Fruit fly (Drosophila melanogaster) whole organism, embryonic: Measurements from ENCODE around the gene CG1738.

Source experiments
- Abd-B ChIP-seq: fragments of 200-800 bp; sonication (Bioruptor generic); optimal IDR thresholded peaks from 2 replicates; lab custom pipeline; 2018; ENCODE audit warnings: missing biosample characterization, mild to moderate bottlenecking, missing genetic modification characterization, moderate library complexity
- Atf-2 ChIP-seq: fragments of 200-800 bp; sonication (Bioruptor generic); optimal IDR thresholded peaks from 2 replicates; lab custom pipeline; 2016; ENCODE audit warnings: missing biosample characterization, missing genetic modification characterization
- CG10147 ChIP-seq: fragments of 200-800 bp; sonication (Bioruptor generic); optimal IDR thresholded peaks from 2 replicates; lab custom pipeline; 2019; ENCODE audit warnings: missing biosample characterization, mild to moderate bottlenecking, missing genetic modification characterization, moderate library complexity
- CG10979 ChIP-seq: fragments of 200-800 bp; sonication (Bioruptor generic); optimal IDR thresholded peaks from 2 replicates; lab custom pipeline; 2018; ENCODE audit warnings: missing biosample characterization, mild to moderate bottlenecking, missing genetic modification characterization, moderate library complexity
- CG12236 ChIP-seq: fragments of 200-800 bp; sonication (Bioruptor generic); optimal IDR thresholded peaks from 2 replicates; lab custom pipeline; 2016; ENCODE audit warnings: missing biosample characterization, missing genetic modification characterization
- CG15479 ChIP-seq: fragments of 200-800 bp; sonication (Bioruptor generic); optimal IDR thresholded peaks from 3 replicates; lab custom pipeline; 2019; ENCODE audit warnings: missing biosample characterization, mild to moderate bottlenecking, missing genetic modification characterization, moderate library complexity
- CG15696 ChIP-seq: fragments of 200-800 bp; sonication (Bioruptor generic); optimal IDR thresholded peaks from 2 replicates; lab custom pipeline; 2019; ENCODE audit warnings: missing biosample characterization, mild to moderate bottlenecking, missing genetic modification characterization, moderate library complexity
- CG1792 ChIP-seq: fragments of 200-800 bp; sonication (Bioruptor generic); optimal IDR thresholded peaks from 2 replicates; lab custom pipeline; 2016; ENCODE audit warnings: missing biosample characterization, missing genetic modification characterization
- CG3163 ChIP-seq: fragments of 200-800 bp; sonication (Bioruptor generic); optimal IDR thresholded peaks from 3 replicates; lab custom pipeline; 2016; ENCODE audit warnings: missing biosample characterization, missing genetic modification characterization
- CG32772 ChIP-seq: fragments of 200-800 bp; sonication (Bioruptor generic); IDR thresholded peaks from 2 replicates; pipeline ENCODE4 v1.3.6; 2022; ENCODE audit warnings: missing biosample characterization, missing genetic modification characterization
- CG3726 ChIP-seq: fragments of 200-800 bp; sonication (Bioruptor generic); IDR thresholded peaks from 3 replicates; pipeline ENCODE4, ENCODE4 v1.3.6; 2022; ENCODE audit warnings: missing biosample characterization, missing genetic modification characterization
- CG4707 ChIP-seq: fragments of 200-800 bp; sonication (Bioruptor generic); optimal IDR thresholded peaks from 2 replicates; lab custom pipeline; 2018; ENCODE audit warnings: missing biosample characterization, mild to moderate bottlenecking, missing genetic modification characterization, moderate library complexity
- CG4854 ChIP-seq: fragments of 200-800 bp; sonication (Bioruptor generic); optimal IDR thresholded peaks from 2 replicates; lab custom pipeline; 2016; ENCODE audit warnings: missing biosample characterization, missing genetic modification characterization, inconsistent platforms
- CG7556 ChIP-seq: fragments of 200-800 bp; sonication (Bioruptor generic); optimal IDR thresholded peaks from 2 replicates; lab custom pipeline; 2017; ENCODE audit warnings: missing biosample characterization, mild to moderate bottlenecking, missing genetic modification characterization
- CG8944 ChIP-seq: fragments of 200-800 bp; sonication (Bioruptor generic); optimal IDR thresholded peaks from 3 replicates; lab custom pipeline; 2016; ENCODE audit warnings: missing biosample characterization, missing genetic modification characterization
- Dbx ChIP-seq: fragments of 200-800 bp; sonication (Bioruptor generic); IDR thresholded peaks from 3 replicates; pipeline ENCODE4 v1.3.6; 2022; ENCODE audit warnings: missing biosample characterization, missing genetic modification characterization
- Dip3 ChIP-seq: fragments of 200-800 bp; sonication (Bioruptor generic); optimal IDR thresholded peaks from 3 replicates; lab custom pipeline; 2016; ENCODE audit warnings: missing biosample characterization, missing genetic modification characterization
- Ets65A ChIP-seq: fragments of 200-800 bp; sonication (Bioruptor generic); peaks from one replicate; lab custom pipeline; 2016; ENCODE audit warnings: missing biosample characterization, missing genetic modification characterization
- Hand ChIP-seq: fragments of 200-800 bp; sonication (Bioruptor generic); optimal IDR thresholded peaks from 2 replicates; lab custom pipeline; 2017; ENCODE audit warnings: mild to moderate bottlenecking, missing biosample characterization, missing genetic modification reagents, missing genetic modification characterization
- Hr51 ChIP-seq, 2 experiments: fragments of 200-800 bp; sonication (Bioruptor generic); optimal IDR thresholded peaks; 2 replicates in 1 of 2; 3 replicates in 1 of 2; lab custom pipeline; 2016 to 2018; ENCODE audit warnings: missing biosample characterization in 2 of 2, missing genetic modification characterization in 2 of 2, mild to moderate bottlenecking in 1 of 2, moderate library complexity in 1 of 2
- Pdp1 ChIP-seq, 2 experiments: fragments of 200-800 bp; sonication (Bioruptor generic); optimal IDR thresholded peaks; 3 replicates each; lab custom pipeline; 2016; ENCODE audit warnings: missing biosample characterization in 2 of 2, missing genetic modification characterization in 2 of 2, mild to moderate bottlenecking in 1 of 2, moderate library complexity in 1 of 2
- Rfx ChIP-seq: fragments of 200-800 bp; sonication (Bioruptor generic); IDR thresholded peaks from 2 replicates; pipeline ENCODE4 v1.3.6; 2022; ENCODE audit warnings: missing biosample characterization, missing genetic modification characterization
- Sry-δ ChIP-seq: fragments of 200-800 bp; sonication (Bioruptor generic); optimal IDR thresholded peaks from 2 replicates; lab custom pipeline; 2016; ENCODE audit warnings: missing biosample characterization, missing genetic modification characterization
- Taf1 ChIP-seq: fragments of 200-800 bp; sonication (Bioruptor generic); IDR thresholded peaks from 2 replicates; pipeline ENCODE4 v1.3.6; 2022; ENCODE audit warnings: missing biosample characterization, missing genetic modification characterization
- bowl ChIP-seq: fragments of 200-800 bp; sonication (Bioruptor generic); IDR thresholded peaks from 2 replicates; pipeline ENCODE4 v1.3.6; 2022; ENCODE audit warnings: missing biosample characterization, missing genetic modification characterization
- bsh ChIP-seq, 2 experiments: fragments of 200-800 bp; sonication (Bioruptor generic); optimal IDR thresholded peaks; 2 replicates each; lab custom pipeline; 2017 to 2018; ENCODE audit warnings: mild to moderate bottlenecking in 2 of 2, missing biosample characterization in 2 of 2, missing genetic modification characterization in 2 of 2, moderate library complexity in 1 of 2
- crol ChIP-seq: fragments of 200-800 bp; sonication (Bioruptor generic); IDR thresholded peaks from 2 replicates; pipeline ENCODE4 v1.3.6; 2022; ENCODE audit warnings: missing biosample characterization, missing genetic modification characterization
- crp ChIP-seq, 2 experiments: fragments of 200-800 bp; sonication (Bioruptor generic); optimal IDR thresholded peaks; 2 replicates in 1 of 2; 3 replicates in 1 of 2; lab custom pipeline; 2017; ENCODE audit warnings: missing biosample characterization in 2 of 2, missing genetic modification characterization in 2 of 2, mild to moderate bottlenecking in 1 of 2, moderate library complexity in 1 of 2
- danr ChIP-seq: fragments of 200-800 bp; sonication (Bioruptor generic); IDR thresholded peaks from 2 replicates; pipeline ENCODE4 v1.3.6; 2022; ENCODE audit warnings: missing biosample characterization, missing genetic modification characterization
- emc ChIP-seq: fragments of 200-800 bp; sonication (Bioruptor generic); optimal IDR thresholded peaks from 2 replicates; lab custom pipeline; 2016; ENCODE audit warnings: missing biosample characterization, missing genetic modification characterization
- ewg ChIP-seq: fragments of 200-800 bp; sonication (Bioruptor generic); optimal IDR thresholded peaks from 3 replicates; lab custom pipeline; 2017; ENCODE audit warnings: mild to moderate bottlenecking, missing biosample characterization, missing genetic modification reagents, missing genetic modification characterization
- fd3F ChIP-seq: fragments of 200-800 bp; sonication (Bioruptor generic); optimal IDR thresholded peaks from 2 replicates; lab custom pipeline; 2018; ENCODE audit warnings: missing biosample characterization, mild to moderate bottlenecking, missing genetic modification characterization, moderate library complexity
- ftz-f1 ChIP-seq: fragments of 200-800 bp; sonication (Bioruptor generic); optimal IDR thresholded peaks from 2 replicates; lab custom pipeline; 2016; ENCODE audit warnings: missing biosample characterization, missing genetic modification characterization
- gem ChIP-seq: fragments of 200-800 bp; sonication (Bioruptor generic); optimal IDR thresholded peaks from 2 replicates; lab custom pipeline; 2019; ENCODE audit warnings: missing biosample characterization, mild to moderate bottlenecking, missing genetic modification characterization, moderate library complexity
- her ChIP-seq: fragments of 200-800 bp; sonication (Bioruptor generic); optimal IDR thresholded peaks from 2 replicates; lab custom pipeline; 2016; ENCODE audit warnings: missing biosample characterization, missing genetic modification characterization
- ind ChIP-seq: fragments of 200-800 bp; sonication (Bioruptor generic); optimal IDR thresholded peaks from 3 replicates; lab custom pipeline; 2016; ENCODE audit warnings: missing biosample characterization, missing genetic modification characterization
- lab ChIP-seq: fragments of 200-800 bp; sonication (Bioruptor generic); optimal IDR thresholded peaks from 3 replicates; lab custom pipeline; 2017; ENCODE audit warnings: missing biosample characterization, missing genetic modification characterization, mild to moderate bottlenecking, moderate library complexity, missing genetic modification reagents
- maf-S ChIP-seq: fragments of 200-800 bp; sonication (Bioruptor generic); optimal IDR thresholded peaks from 2 replicates; lab custom pipeline; 2016; ENCODE audit warnings: missing biosample characterization, missing genetic modification characterization
- mld ChIP-seq: fragments of 200-800 bp; sonication (Bioruptor generic); IDR thresholded peaks from 3 replicates; pipeline ENCODE4 v1.3.6; 2022; ENCODE audit warnings: missing biosample characterization, missing genetic modification characterization; ENCODE audit not compliant: partially characterized antibody
- nau ChIP-seq: fragments of 200-800 bp; sonication (Bioruptor generic); optimal IDR thresholded peaks from 3 replicates; lab custom pipeline; 2017; ENCODE audit warnings: missing biosample characterization, mild to moderate bottlenecking, missing genetic modification characterization, missing genetic modification reagents
- onecut ChIP-seq: fragments of 200-800 bp; sonication (Bioruptor generic); IDR thresholded peaks from 2 replicates; pipeline ENCODE4 v1.3.6; 2022; ENCODE audit warnings: missing biosample characterization, missing genetic modification characterization
- salm ChIP-seq: fragments of 200-800 bp; sonication (Bioruptor generic); optimal IDR thresholded peaks from 2 replicates; lab custom pipeline; 2018; ENCODE audit warnings: missing biosample characterization, mild to moderate bottlenecking, missing genetic modification characterization
- sob ChIP-seq: fragments of 200-800 bp; sonication (Bioruptor generic); IDR thresholded peaks from 2 replicates; pipeline ENCODE4 v1.3.6; 2022; ENCODE audit warnings: missing biosample characterization, missing genetic modification characterization
- tap ChIP-seq: fragments of 200-800 bp; optimal IDR thresholded peaks from 3 replicates; lab custom pipeline; 2019; ENCODE audit warnings: missing biosample characterization, mild to moderate bottlenecking, missing genetic modification characterization, moderate library complexity
- tll ChIP-seq, 2 experiments: fragments of 200-800 bp in 1 of 2; fragments of >200 bp in 1 of 2; sonication (Bioruptor generic) in 1 of 2; optimal IDR thresholded peaks; 2 replicates each; lab custom pipeline; 2017 to 2019; ENCODE audit warnings: missing biosample characterization in 2 of 2, missing genetic modification characterization in 2 of 2, mild to moderate bottlenecking in 1 of 2, moderate library complexity in 1 of 2
- trh ChIP-seq: fragments of 200-800 bp; sonication (Bioruptor generic); optimal IDR thresholded peaks from 2 replicates; lab custom pipeline; 2016; ENCODE audit warnings: missing biosample characterization, missing genetic modification characterization
- twi ChIP-seq: fragments of 200-800 bp; optimal IDR thresholded peaks from 2 replicates; lab custom pipeline; 2019; ENCODE audit warnings: missing biosample characterization, mild to moderate bottlenecking, missing genetic modification characterization, moderate library complexity
- unpg ChIP-seq: fragments of 200-800 bp; sonication (Bioruptor generic); optimal IDR thresholded peaks from 3 replicates; lab custom pipeline; 2018; ENCODE audit warnings: missing biosample characterization, mild to moderate bottlenecking, missing genetic modification characterization, moderate library complexity
- usp ChIP-seq: fragments of >200 bp; optimal IDR thresholded peaks from 2 replicates; lab custom pipeline; 2017; ENCODE audit warnings: missing biosample characterization, missing genetic modification characterization

CG1738 gene

DNA sequence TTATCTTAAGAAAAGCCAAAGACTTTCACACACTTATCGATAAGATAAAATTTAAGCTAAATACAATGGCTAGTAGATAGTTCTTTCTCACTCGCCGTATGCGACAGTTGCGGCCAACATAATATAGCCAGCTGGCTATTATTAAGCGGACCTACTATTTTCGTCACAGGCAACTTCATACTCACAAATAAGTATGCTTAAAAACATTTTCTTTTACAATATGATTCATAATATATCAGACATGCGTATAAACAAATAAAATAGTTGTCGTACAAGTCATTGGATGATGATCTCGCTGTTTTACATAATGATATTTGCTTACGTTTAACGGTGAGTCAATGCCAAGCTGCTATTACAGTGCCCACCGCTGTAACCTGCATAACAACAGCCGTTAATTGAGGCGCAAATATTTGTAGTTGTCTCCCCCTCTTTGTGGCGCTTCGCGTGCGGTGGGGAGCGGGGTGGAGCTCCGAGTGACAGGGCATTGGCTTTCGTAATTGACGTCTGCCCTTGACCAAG is 22.6 kb upstream of the CG1738 start (continued):
- no peak for TF ChIP-seq nau
- TF ChIP-seq lab (GFP tag; lab: Kevin White, UChicago) = peak; percentile 85
- TF ChIP-seq CG10147 (GFP tag; lab: Kevin White, UChicago) = peak; percentile 65
- TF ChIP-seq Dip3 (GFP tag; lab: Kevin White, UChicago) = peak; percentile 52
- TF ChIP-seq usp (GFP tag; lab: Kevin White, UChicago) = no peak
- TF ChIP-seq onecut (GFP tag; lab: Robert Waterston, UW) = peak; percentile 41; the same call in 1 of the 2 replicates
- TF ChIP-seq Sry-δ (GFP tag; lab: Kevin White, UChicago) = peak; percentile 9
- TF ChIP-seq CG15696 (tag; lab: Kevin White, UChicago) = peak; percentile 42
- TF ChIP-seq CG15479 (GFP tag; lab: Kevin White, UChicago) = no peak
- peak; percentile 13 to 80 for TF ChIP-seq Hr51 (GFP tag; optimal IDR thresholded peaks at IDR 0.05; lab: Kevin White, UChicago)
- 0 out of 2 replicates have a peak, but pooled peaks have one; percentile 62 for TF ChIP-seq Rfx (GFP tag; lab: Robert Waterston, UW)
- peak; percentile 36 for TF ChIP-seq CG8944
- peak; percentile 62 for TF ChIP-seq ewg
- TF ChIP-seq ind (GFP tag; lab: Kevin White, UChicago) = peak; percentile 58
- TF ChIP-seq unpg (GFP tag; lab: Kevin White, UChicago) = peak; percentile 76
- TF ChIP-seq twi (tag; lab: Kevin White, UChicago) = peak; percentile 13
- TF ChIP-seq tap (tag; lab: Kevin White, UChicago) = peak; percentile 63
- TF ChIP-seq ftz-f1 (GFP tag; lab: Kevin White, UChicago) = peak; percentile 86
- peak; percentile 7 for TF ChIP-seq trh (GFP tag; lab: Kevin White, UChicago)
- peak; percentile 69 for TF ChIP-seq CG10979 (tag; lab: Kevin White, UChicago)
- TF ChIP-seq emc = peak; percentile 8
- no peak for TF ChIP-seq tll (GFP tag; optimal IDR thresholded peaks at IDR 0.05; lab: Kevin White, UChicago)
- peak; percentile 24 for TF ChIP-seq CG4707 (GFP tag; lab: Kevin White, UChicago)
- peak; percentile 35 for TF ChIP-seq Hand (GFP tag; lab: Kevin White, UChicago)
- TF ChIP-seq Ets65A (GFP tag; lab: Kevin White, UChicago) = peak; percentile 87
- TF ChIP-seq CG12236 (GFP tag; lab: Kevin White, UChicago) = peak; percentile 14
- TF ChIP-seq CG3726 = no peak
- peak; percentile 82 for TF ChIP-seq gem (tag; lab: Kevin White, UChicago)
- TF ChIP-seq sob = peak; percentile 68
- peak; percentile 23 for TF ChIP-seq CG4854 (GFP tag; lab: Kevin White, UChicago)
- TF ChIP-seq Pdp1 (GFP tag; optimal IDR thresholded peaks at IDR 0.05; lab: Kevin White, UChicago) = peak; percentile 67 to 88
- peak; percentile 41; the same call in 1 of the 2 replicates for TF ChIP-seq Taf1 (GFP tag; lab: Robert Waterston, UW)
- TF ChIP-seq maf-S (GFP tag; lab: Kevin White, UChicago) = peak; percentile 49
- peak; percentile 49 for TF ChIP-seq her (GFP tag; lab: Kevin White, UChicago)
- peak; percentile 73 for TF ChIP-seq CG7556 (GFP tag; lab: Kevin White, UChicago)
- peak; percentile 64 for TF ChIP-seq salm (tag; lab: Kevin White, UChicago)
- TF ChIP-seq CG1792 (GFP tag; lab: Kevin White, UChicago) = peak; percentile 28
- TF ChIP-seq fd3F (GFP tag; lab: Kevin White, UChicago) = peak; percentile 40
- TF ChIP-seq crol = peak; percentile 86
- no peak for TF ChIP-seq bowl (GFP tag; lab: Robert Waterston, UW)
- TF ChIP-seq Atf-2 (GFP tag; lab: Kevin White, UChicago) = peak; percentile 24
- peak; percentile 51; the same call in 1 of the 2 replicates for TF ChIP-seq CG32772 (GFP tag; lab: Robert Waterston, UW)
- TF ChIP-seq danr (GFP tag; lab: Robert Waterston, UW) = 0 out of 2 replicates have a peak, but pooled peaks have one; percentile 37
- TF ChIP-seq Abd-B (GFP tag; lab: Kevin White, UChicago) = peak; percentile 59
- peak; percentile 8 to 68 for TF ChIP-seq bsh (GFP tag; optimal IDR thresholded peaks at IDR 0.05; lab: Kevin White, UChicago)
- TF ChIP-seq crp (GFP tag; optimal IDR thresholded peaks at IDR 0.05; lab: Kevin White, UChicago) = peak in 1 of 2 experiments; percentile 15
- no peak for TF ChIP-seq mld
- peak; percentile 56; the same call in 1 of the 3 replicates for TF ChIP-seq Dbx (GFP tag; lab: Robert Waterston, UW)
- peak; percentile 32 for TF ChIP-seq CG3163
